Fruit fly (Drosophila melanogaster) whole organism, embryonic: ENCODE measurements around the gene Ipo9.

Experiments used
- Abd-B ChIP-seq: fragments of 200-800 bp; sonication (Bioruptor generic); optimal IDR thresholded peaks from 2 replicates; lab custom pipeline; 2018; ENCODE audit warnings: missing biosample characterization, mild to moderate bottlenecking, missing genetic modification characterization, moderate library complexity
- Ada2b ChIP-seq: fragments of 200-800 bp; sonication (Bioruptor generic); IDR thresholded peaks from 2 replicates; pipeline ENCODE4 v1.3.6; 2022; ENCODE audit warnings: missing biosample characterization, missing genetic modification characterization
- B-H2 ChIP-seq: fragments of 200-800 bp; sonication (Bioruptor generic); optimal IDR thresholded peaks from 2 replicates; lab custom pipeline; 2018; ENCODE audit warnings: missing biosample characterization, mild to moderate bottlenecking, missing genetic modification characterization
- C15 ChIP-seq: fragments of 200-800 bp; sonication (Bioruptor generic); IDR thresholded peaks from 3 replicates; pipeline ENCODE4 v1.3.6; 2022; ENCODE audit warnings: missing biosample characterization, missing genetic modification characterization
- CG10147 ChIP-seq: fragments of 200-800 bp; sonication (Bioruptor generic); optimal IDR thresholded peaks from 2 replicates; lab custom pipeline; 2019; ENCODE audit warnings: missing biosample characterization, mild to moderate bottlenecking, missing genetic modification characterization, moderate library complexity
- CG10565 ChIP-seq: fragments of 200-800 bp; sonication (Bioruptor generic); optimal IDR thresholded peaks from 3 replicates; lab custom pipeline; 2016; ENCODE audit warnings: missing biosample characterization, mild to moderate bottlenecking, missing genetic modification characterization
- CG10979 ChIP-seq: fragments of 200-800 bp; sonication (Bioruptor generic); optimal IDR thresholded peaks from 2 replicates; lab custom pipeline; 2018; ENCODE audit warnings: missing biosample characterization, mild to moderate bottlenecking, missing genetic modification characterization, moderate library complexity
- CG12391 ChIP-seq: fragments of 200-800 bp; sonication (Bioruptor generic); optimal IDR thresholded peaks from 3 replicates; lab custom pipeline; 2018; ENCODE audit warnings: missing biosample characterization, mild to moderate bottlenecking, missing genetic modification characterization, moderate library complexity
- CG13775 ChIP-seq: fragments of 200-800 bp; sonication (Bioruptor generic); optimal IDR thresholded peaks from 3 replicates; lab custom pipeline; 2017; ENCODE audit warnings: missing biosample characterization, mild to moderate bottlenecking, missing genetic modification characterization
- CG15479 ChIP-seq: fragments of 200-800 bp; sonication (Bioruptor generic); optimal IDR thresholded peaks from 3 replicates; lab custom pipeline; 2019; ENCODE audit warnings: missing biosample characterization, mild to moderate bottlenecking, missing genetic modification characterization, moderate library complexity
- CG16815 ChIP-seq: fragments of 200-800 bp; sonication (Bioruptor generic); optimal IDR thresholded peaks from 3 replicates; lab custom pipeline; 2017; ENCODE audit warnings: missing biosample characterization, mild to moderate bottlenecking, missing genetic modification characterization
- CG2712 ChIP-seq: fragments of 200-800 bp; optimal IDR thresholded peaks from 3 replicates; lab custom pipeline; 2019; ENCODE audit warnings: missing biosample characterization, mild to moderate bottlenecking, missing genetic modification characterization, moderate library complexity
- CG31365 ChIP-seq: fragments of 200-800 bp; sonication (Bioruptor generic); optimal IDR thresholded peaks from 2 replicates; lab custom pipeline; 2018; ENCODE audit warnings: missing biosample characterization, mild to moderate bottlenecking, missing genetic modification characterization
- CG34422 ChIP-seq: fragments of 200-800 bp; sonication (Bioruptor generic); IDR thresholded peaks from 3 replicates; pipeline ENCODE4 v1.3.6; 2022; ENCODE audit warnings: missing biosample characterization, missing genetic modification characterization
- CG3995 ChIP-seq: fragments of 200-800 bp; sonication (Bioruptor generic); optimal IDR thresholded peaks from 3 replicates; lab custom pipeline; 2016; ENCODE audit warnings: missing biosample characterization, missing genetic modification characterization
- CG4404 ChIP-seq: fragments of 200-800 bp; sonication (Bioruptor generic); IDR thresholded peaks from 2 replicates; pipeline ENCODE4 v1.3.6; 2022; ENCODE audit warnings: missing biosample characterization, missing genetic modification characterization
- CG6254 ChIP-seq: fragments of 200-800 bp; sonication (Bioruptor generic); optimal IDR thresholded peaks from 3 replicates; lab custom pipeline; 2017; ENCODE audit warnings: mild to moderate bottlenecking, missing biosample characterization, missing genetic modification reagents, missing genetic modification characterization
- CG7556 ChIP-seq: fragments of 200-800 bp; sonication (Bioruptor generic); optimal IDR thresholded peaks from 2 replicates; lab custom pipeline; 2017; ENCODE audit warnings: missing biosample characterization, mild to moderate bottlenecking, missing genetic modification characterization
- CG7963 ChIP-seq: fragments of 200-800 bp; sonication (Bioruptor generic); IDR thresholded peaks from 3 replicates; pipeline ENCODE4 v1.3.6; 2022; ENCODE audit warnings: missing biosample characterization, missing genetic modification characterization; ENCODE audit not compliant: partially characterized antibody
- CG8359 ChIP-seq: fragments of 200-800 bp; sonication (Bioruptor generic); optimal IDR thresholded peaks from 2 replicates; lab custom pipeline; 2017; ENCODE audit warnings: missing biosample characterization, mild to moderate bottlenecking, missing genetic modification characterization, borderline replicate concordance
- CG8478 ChIP-seq: fragments of >200 bp; optimal IDR thresholded peaks from 2 replicates; lab custom pipeline; 2018
- CoRest ChIP-seq: fragments of 200-800 bp; sonication (Bioruptor generic); optimal IDR thresholded peaks from 3 replicates; lab custom pipeline; 2018; ENCODE audit warnings: missing biosample characterization, mild to moderate bottlenecking, missing genetic modification characterization, moderate library complexity
- Dll ChIP-seq: fragments of 200-800 bp; sonication (Bioruptor generic); IDR thresholded peaks from 4 replicates; pipeline ENCODE4 v1.3.6; 2022; ENCODE audit warnings: missing biosample characterization, missing genetic modification characterization; ENCODE audit not compliant: partially characterized antibody
- Doc2 ChIP-seq: fragments of 200-800 bp; sonication (Bioruptor generic); IDR thresholded peaks from 2 replicates; pipeline ENCODE4 v1.3.6; 2022; ENCODE audit warnings: missing biosample characterization, missing genetic modification characterization
- Fer2 ChIP-seq: fragments of 200-800 bp; sonication (Bioruptor generic); optimal IDR thresholded peaks from 2 replicates; lab custom pipeline; 2018; ENCODE audit warnings: missing biosample characterization, mild to moderate bottlenecking, missing genetic modification characterization, moderate library complexity
- Hmx ChIP-seq: fragments of 200-800 bp; sonication (Bioruptor generic); optimal IDR thresholded peaks from 2 replicates; lab custom pipeline; 2016; ENCODE audit warnings: missing biosample characterization, missing genetic modification characterization
- MTF-1 ChIP-seq: fragments of 200-800 bp; sonication (Bioruptor generic); optimal IDR thresholded peaks from 2 replicates; lab custom pipeline; 2018; ENCODE audit warnings: missing biosample characterization, mild to moderate bottlenecking, missing genetic modification characterization, borderline replicate concordance
- Oaz ChIP-seq: fragments of 200-800 bp; sonication (Bioruptor generic); IDR thresholded peaks from 2 replicates; pipeline ENCODE4 v1.3.6; 2022; ENCODE audit warnings: missing biosample characterization, missing genetic modification characterization
- Opbp ChIP-seq: fragments of 200-800 bp; sonication (Bioruptor generic); IDR thresholded peaks from 3 replicates; pipeline ENCODE4 v1.3.6; 2022; ENCODE audit warnings: missing biosample characterization, missing genetic modification characterization; ENCODE audit not compliant: partially characterized antibody
- Rfx ChIP-seq: fragments of 200-800 bp; sonication (Bioruptor generic); IDR thresholded peaks from 2 replicates; pipeline ENCODE4 v1.3.6; 2022; ENCODE audit warnings: missing biosample characterization, missing genetic modification characterization
- Side ChIP-seq: fragments of 200-800 bp; sonication (Bioruptor generic); optimal IDR thresholded peaks from 2 replicates; lab custom pipeline; 2016; ENCODE audit warnings: missing biosample characterization, missing genetic modification characterization
- Spps ChIP-seq: fragments of 200-800 bp; sonication (Bioruptor generic); optimal IDR thresholded peaks from 2 replicates; lab custom pipeline; 2018; ENCODE audit warnings: missing biosample characterization, mild to moderate bottlenecking, missing genetic modification characterization
- Sry-δ ChIP-seq: fragments of 200-800 bp; sonication (Bioruptor generic); optimal IDR thresholded peaks from 2 replicates; lab custom pipeline; 2016; ENCODE audit warnings: missing biosample characterization, missing genetic modification characterization
- YL-1 ChIP-seq: fragments of 200-800 bp; sonication (Bioruptor generic); optimal IDR thresholded peaks from 3 replicates; lab custom pipeline; 2017; ENCODE audit warnings: missing biosample characterization, mild to moderate bottlenecking, missing genetic modification characterization
- ap ChIP-seq: fragments of 200-800 bp; sonication (Bioruptor generic); IDR thresholded peaks from 2 replicates; pipeline ENCODE4 v1.3.6; 2022; ENCODE audit warnings: missing biosample characterization, missing genetic modification characterization
- cad ChIP-seq: fragments of >200 bp; optimal IDR thresholded peaks from 2 replicates; lab custom pipeline; 2017; ENCODE audit warnings: missing biosample characterization, missing genetic modification characterization
- corto ChIP-seq: fragments of 200-800 bp; sonication (Bioruptor generic); optimal IDR thresholded peaks from 2 replicates; lab custom pipeline; 2016; ENCODE audit warnings: missing biosample characterization, mild to moderate bottlenecking, missing genetic modification characterization, moderate library complexity
- dm ChIP-seq: fragments of 200-800 bp; sonication (Bioruptor generic); optimal IDR thresholded peaks from 3 replicates; lab custom pipeline; 2016; ENCODE audit warnings: missing biosample characterization, missing genetic modification characterization
- dmrt11E ChIP-seq: fragments of 200-800 bp; sonication (Bioruptor generic); optimal IDR thresholded peaks from 3 replicates; lab custom pipeline; 2018; ENCODE audit warnings: missing biosample characterization, mild to moderate bottlenecking, missing genetic modification characterization, moderate library complexity
- ewg ChIP-seq: fragments of 200-800 bp; sonication (Bioruptor generic); optimal IDR thresholded peaks from 3 replicates; lab custom pipeline; 2017; ENCODE audit warnings: mild to moderate bottlenecking, missing biosample characterization, missing genetic modification reagents, missing genetic modification characterization
- gce ChIP-seq: fragments of 200-800 bp; sonication (Bioruptor generic); IDR thresholded peaks from 3 replicates; pipeline ENCODE4 v1.3.6; 2022; ENCODE audit warnings: missing biosample characterization, missing genetic modification characterization
- ham ChIP-seq: fragments of 200-800 bp; sonication (Bioruptor generic); IDR thresholded peaks from 2 replicates; pipeline ENCODE4 v1.3.6; 2022; ENCODE audit warnings: missing biosample characterization, missing genetic modification characterization
- insv ChIP-seq, 2 experiments: fragments of 200-800 bp; sonication (Bioruptor generic); optimal IDR thresholded peaks; 3 replicates each; lab custom pipeline; 2016 to 2018; ENCODE audit warnings: missing biosample characterization in 2 of 2, missing genetic modification characterization in 2 of 2
- jing ChIP-seq: fragments of 200-800 bp; sonication (Bioruptor generic); optimal IDR thresholded peaks from 2 replicates; lab custom pipeline; 2018; ENCODE audit warnings: missing biosample characterization, mild to moderate bottlenecking, missing genetic modification characterization
- knrl ChIP-seq: fragments of 200-800 bp; sonication (Bioruptor generic); IDR thresholded peaks from 3 replicates; pipeline ENCODE4 v1.3.6; 2022; ENCODE audit warnings: missing biosample characterization, missing genetic modification characterization; ENCODE audit not compliant: partially characterized antibody
- row ChIP-seq: fragments of 200-800 bp; sonication (Bioruptor generic); IDR thresholded peaks from 3 replicates; pipeline ENCODE4 v1.3.6; 2022; ENCODE audit warnings: missing biosample characterization, missing genetic modification characterization
- slou ChIP-seq: fragments of 200-800 bp; sonication (Bioruptor generic); optimal IDR thresholded peaks from 3 replicates; lab custom pipeline; 2016; ENCODE audit warnings: missing biosample characterization, missing genetic modification characterization
- stc ChIP-seq: fragments of 200-800 bp; sonication (Bioruptor generic); IDR thresholded peaks from 2 replicates; pipeline ENCODE4 v1.3.6; 2022; ENCODE audit warnings: missing biosample characterization, missing genetic modification characterization

The Ipo9 gene

DNA sequence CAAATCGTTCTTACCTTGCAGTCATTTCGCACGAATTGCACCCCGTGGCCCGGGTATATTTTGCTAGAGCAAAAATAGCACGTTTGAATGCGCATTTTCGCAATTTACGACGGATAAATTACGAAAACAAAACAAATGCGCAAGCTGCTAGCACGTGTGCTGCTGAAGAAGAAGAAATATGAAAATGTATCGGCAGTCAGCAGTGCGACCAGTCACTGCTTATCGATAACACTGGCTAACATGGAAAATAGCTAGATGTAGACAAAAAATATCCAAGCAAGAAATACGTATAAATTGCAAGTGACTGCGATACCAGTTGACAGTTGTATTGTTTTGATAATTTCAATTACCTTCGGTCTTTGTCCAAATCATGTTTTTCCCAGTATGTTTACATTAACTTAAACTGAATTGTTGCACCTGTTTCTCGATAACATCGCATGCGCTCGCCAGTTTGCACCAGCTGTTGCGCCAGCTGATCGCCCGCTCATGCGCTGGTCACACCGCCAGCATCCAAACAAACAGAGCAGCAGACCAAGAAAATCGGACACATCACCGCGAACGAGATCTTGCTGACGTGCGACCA, 19.2 kb downstream of the Ipo9 start, which contains the start of the genes RpL24-like and CG5276 (continued):
- TF ChIP-seq insv (GFP tag; optimal IDR thresholded peaks at IDR 0.05; lab: Kevin White, UChicago) (peak in 1 of 2 experiments; percentile 18), CG8478 (lab: Kevin White, UChicago) (no peak), YL-1 (GFP tag; lab: Kevin White, UChicago) (peak; percentile 87), CG15479 (GFP tag; lab: Kevin White, UChicago) (peak; percentile 95), CG10147 (GFP tag; lab: Kevin White, UChicago) (no peak), Opbp (GFP tag; lab: Robert Waterston, UW) (0 out of 3 replicates have a peak, but pooled peaks have one; percentile 16), ewg (GFP tag; lab: Kevin White, UChicago) (peak; percentile 98), CG34422 (GFP tag; lab: Robert Waterston, UW) (peak; percentile 74; the same call in 1 of the 3 replicates), Sry-δ (GFP tag; lab: Kevin White, UChicago) (peak; percentile 80), CG10979 (peak; percentile 11), row (GFP tag; lab: Robert Waterston, UW) (peak; percentile 54), CG12391 (tag; lab: Kevin White, UChicago) (peak; percentile 30), dmrt11E (peak; percentile 0), CG3995 (peak; percentile 28), Dll (peak; percentile 77), knrl (GFP tag; lab: Robert Waterston, UW) (peak; percentile 53; the same call in 1 of the 3 replicates), CG2712 (tag; lab: Kevin White, UChicago) (peak; percentile 42), CoRest (tag; lab: Kevin White, UChicago) (peak; percentile 14)

- no peak for TF ChIP-seq CG10565 (GFP tag; lab: Kevin White, UChicago)
- TF ChIP-seq CG8359: no peak
- TF ChIP-seq gce (GFP tag; lab: Robert Waterston, UW): no peak
- peak; percentile 43 for TF ChIP-seq CG7556 (GFP tag; lab: Kevin White, UChicago)
- no peak for TF ChIP-seq corto (GFP tag; lab: Kevin White, UChicago)
- TF ChIP-seq CG7963 (GFP tag; lab: Robert Waterston, UW): no peak
- no peak for TF ChIP-seq Oaz (GFP tag; lab: Robert Waterston, UW)
- peak; percentile 18 for TF ChIP-seq Spps (tag; lab: Kevin White, UChicago)
- TF ChIP-seq cad (GFP tag; lab: Kevin White, UChicago): no peak
- TF ChIP-seq Side: peak; percentile 58
- TF ChIP-seq dm (GFP tag; lab: Kevin White, UChicago): peak; percentile 60
- TF ChIP-seq MTF-1 (GFP tag; lab: Kevin White, UChicago): peak; percentile 39
- 0 out of 2 replicates have a peak, but pooled peaks have one; percentile 17 for TF ChIP-seq stc (GFP tag; lab: Robert Waterston, UW)
- TF ChIP-seq Hmx (GFP tag; lab: Kevin White, UChicago): no peak
- peak; percentile 43; the same call in 1 of the 2 replicates for TF ChIP-seq Rfx
- TF ChIP-seq CG13775 (GFP tag; lab: Kevin White, UChicago): peak; percentile 61
- TF ChIP-seq B-H2 (GFP tag; lab: Kevin White, UChicago): peak; percentile 44
- no peak for TF ChIP-seq slou (GFP tag; lab: Kevin White, UChicago)
- TF ChIP-seq C15 (GFP tag; lab: Robert Waterston, UW): no peak
- no peak for TF ChIP-seq ap (GFP tag; lab: Robert Waterston, UW)
- no peak for TF ChIP-seq CG16815 (GFP tag; lab: Kevin White, UChicago)
- TF ChIP-seq jing (GFP tag; lab: Kevin White, UChicago): no peak
- TF ChIP-seq Abd-B: peak; percentile 53
- TF ChIP-seq Doc2 (GFP tag; lab: Robert Waterston, UW): no peak
- peak; percentile 4 for TF ChIP-seq CG6254
- TF ChIP-seq CG4404 (GFP tag; lab: Robert Waterston, UW): no peak
- no peak for TF ChIP-seq CG31365 (tag; lab: Kevin White, UChicago)
- 0 out of 2 replicates have a peak, but pooled peaks have one; percentile 5 for TF ChIP-seq Ada2b (GFP tag; lab: Robert Waterston, UW)
- TF ChIP-seq ham: no peak
- peak; percentile 22 for TF ChIP-seq Fer2
These were observed 23.4 kb downstream of the Ipo9 start, which contains the start of the genes Exd2 and CG5281 for dm6 chr3R:11435537-11436234. Gene Exd2, minus strand, starts transcription at chr3R:11435703. Gene CG5281, plus strand, starts transcription at chr3R:11435850.
